Worm (Caenorhabditis elegans): ENCODE data around the gene Y45F10D.7.
A peak's percentile ranks its signal among the peaks of the same experiment; 100 is the strongest.

Gene Y45F10D.7

ce11 chrIV:13788652-13789051, at the start of gene Y45F10D.7, which contains the start of gene sas-6:
TSS of gene Y45F10D.7 (plus strand) at chrIV:13788907.
TSS of gene sas-6 (minus strand) at chrIV:13788731.
- TF ChIP-seq W03F9.2 (tag; optimal IDR thresholded peaks at IDR 0.05) (peak; percentile 43), him-1 (tag; optimal IDR thresholded peaks at IDR 0.05) (no peak), dao-5 (tag; optimal IDR thresholded peaks at IDR 0.05) (no peak)

- TF ChIP-seq him-1 (tag; optimal IDR thresholded peaks at IDR 0.05) = no peak
- TF ChIP-seq W03F9.2 (tag; optimal IDR thresholded peaks at IDR 0.05) = no peak
These were observed 46.5 kb upstream of the Y45F10D.7 start, which contains the start of gene C47A4.3 for ce11 chrIV:13742244-13742643. TSS of gene C47A4.3 (minus strand) at chrIV:13742344.

- TF ChIP-seq dao-5 (tag; optimal IDR thresholded peaks at IDR 0.05) (no peak), W03F9.2 (tag; optimal IDR thresholded peaks at IDR 0.05) (no peak), him-1 (tag; optimal IDR thresholded peaks at IDR 0.05) (no peak)
These were observed 43.3 kb upstream of the Y45F10D.7 start, which contains the start of gene C47A4.5 for ce11 chrIV:13745409-13745808. TSS of gene C47A4.5 (plus strand) at chrIV:13745709.

- no peak for TF ChIP-seq dao-5 (tag; optimal IDR thresholded peaks at IDR 0.05)
- TF ChIP-seq him-1 (tag; optimal IDR thresholded peaks at IDR 0.05) = no peak
- TF ChIP-seq W03F9.2 (tag; optimal IDR thresholded peaks at IDR 0.05) = no peak
These were observed 39.9 kb upstream of the Y45F10D.7 start for ce11 chrIV:13748798-13749197.

- TF ChIP-seq dao-5 (tag; optimal IDR thresholded peaks at IDR 0.05) (no peak), W03F9.2 (tag; optimal IDR thresholded peaks at IDR 0.05) (no peak), him-1 (tag; optimal IDR thresholded peaks at IDR 0.05) (no peak)
These were observed 38.7 kb upstream of the Y45F10D.7 start, which contains the start of gene sorb-1 for ce11 chrIV:13750033-13750432. TSS of gene sorb-1 (plus strand) at chrIV:13750333.

- TF ChIP-seq dao-5 (tag; optimal IDR thresholded peaks at IDR 0.05) (no peak), him-1 (tag; optimal IDR thresholded peaks at IDR 0.05) (no peak), W03F9.2 (tag; optimal IDR thresholded peaks at IDR 0.05) (no peak)
These were observed 33.1 kb upstream of the Y45F10D.7 start for ce11 chrIV:13755619-13756018.

ce11 chrIV:13763449-13763848, 25.3 kb upstream of the Y45F10D.7 start:
- TF ChIP-seq dao-5 (tag; optimal IDR thresholded peaks at IDR 0.05) (no peak), him-1 (tag; optimal IDR thresholded peaks at IDR 0.05) (no peak), W03F9.2 (tag; optimal IDR thresholded peaks at IDR 0.05) (no peak)

- no peak for TF ChIP-seq dao-5 (tag; optimal IDR thresholded peaks at IDR 0.05)
- TF ChIP-seq W03F9.2 (tag; optimal IDR thresholded peaks at IDR 0.05) = no peak
- no peak for TF ChIP-seq him-1 (tag; optimal IDR thresholded peaks at IDR 0.05)
These were observed 24.0 kb upstream of the Y45F10D.7 start for ce11 chrIV:13764708-13765107.

ce11 chrIV:13774578-13774977, 14.1 kb upstream of the Y45F10D.7 start, which contains the start of gene Y45F10D.2:
TSS of gene Y45F10D.2 (minus strand) at chrIV:13774678.
- TF ChIP-seq dao-5 (tag; optimal IDR thresholded peaks at IDR 0.05) (no peak), him-1 (tag; optimal IDR thresholded peaks at IDR 0.05) (no peak), W03F9.2 (tag; optimal IDR thresholded peaks at IDR 0.05) (no peak)

- TF ChIP-seq him-1 (tag; optimal IDR thresholded peaks at IDR 0.05) = no peak
These were observed 12.6 kb upstream of the Y45F10D.7 start, which contains the start of gene Y45F10D.16 for ce11 chrIV:13776115-13776514. TSS of gene Y45F10D.16 (plus strand) at chrIV:13776415.

ce11 chrIV:13776745-13777144, 12.0 kb upstream of the Y45F10D.7 start:
- TF ChIP-seq dao-5 (tag; optimal IDR thresholded peaks at IDR 0.05) (no peak), W03F9.2 (tag; optimal IDR thresholded peaks at IDR 0.05) (no peak), him-1 (tag; optimal IDR thresholded peaks at IDR 0.05) (no peak)

ce11 chrIV:13777480-13777879, 11.2 kb upstream of the Y45F10D.7 start, which contains the start of gene rpl-18:
TSS of gene rpl-18 (plus strand) at chrIV:13777865.
- TF ChIP-seq W03F9.2 (tag; optimal IDR thresholded peaks at IDR 0.05) (peak; percentile 74), dao-5 (tag; optimal IDR thresholded peaks at IDR 0.05) (no peak)

ce11 chrIV:13778710-13779109, 10.0 kb upstream of the Y45F10D.7 start, which contains the start of gene gly-10:
TSS of gene gly-10 (plus strand) at chrIV:13779096.
- TF ChIP-seq dao-5 (tag; optimal IDR thresholded peaks at IDR 0.05) (no peak), W03F9.2 (tag; optimal IDR thresholded peaks at IDR 0.05) (no peak)

ce11 chrIV:13782319-13782718, 6.4 kb upstream of the Y45F10D.7 start:
- TF ChIP-seq W03F9.2 (tag; optimal IDR thresholded peaks at IDR 0.05) (no peak), dao-5 (tag; optimal IDR thresholded peaks at IDR 0.05) (no peak), him-1 (tag; optimal IDR thresholded peaks at IDR 0.05) (no peak)
